Fruit fly (Drosophila melanogaster) whole organism, prepupa: Measurements from ENCODE around the gene Fuca.
A peak's percentile ranks its signal among the peaks of the same experiment; 100 is the strongest.

Source experiments
- Blimp-1 ChIP-seq: fragments of 200-800 bp; sonication (Bioruptor generic); optimal IDR thresholded peaks from 3 replicates; lab custom pipeline; 2017; ENCODE audit warnings: missing biosample characterization, missing genetic modification characterization, mild to moderate bottlenecking, moderate library complexity, missing genetic modification reagents
- CG10669 ChIP-seq: fragments of 200-800 bp; sonication (Bioruptor generic); optimal IDR thresholded peaks from 3 replicates; lab custom pipeline; 2018; ENCODE audit warnings: missing biosample characterization, mild to moderate bottlenecking, missing genetic modification characterization, moderate library complexity
- CG11762 ChIP-seq: fragments of 200-800 bp; sonication (Bioruptor generic); optimal IDR thresholded peaks from 3 replicates; lab custom pipeline; 2016; ENCODE audit warnings: missing biosample characterization, missing genetic modification characterization; ENCODE audit not compliant: insufficient read depth
- CG15336 ChIP-seq: fragments of 200-800 bp; sonication (Bioruptor generic); IDR thresholded peaks from 2 replicates; pipeline ENCODE4 v1.3.6; 2022; ENCODE audit warnings: missing biosample characterization, missing genetic modification characterization
- CG31627 ChIP-seq: fragments of 200-800 bp; sonication (Bioruptor generic); optimal IDR thresholded peaks from 3 replicates; lab custom pipeline; 2016; ENCODE audit warnings: missing biosample characterization, missing genetic modification characterization
- CG32006 ChIP-seq: fragments of 200-800 bp; sonication (Bioruptor generic); optimal IDR thresholded peaks from 3 replicates; lab custom pipeline; 2017; ENCODE audit warnings: missing biosample characterization, mild to moderate bottlenecking, missing genetic modification characterization
- CG34406 ChIP-seq: fragments of 200-800 bp; sonication (Bioruptor generic); optimal IDR thresholded peaks from 3 replicates; lab custom pipeline; 2016; ENCODE audit warnings: missing biosample characterization, missing genetic modification characterization
- CG3919 ChIP-seq: fragments of 200-800 bp; sonication (Bioruptor generic); optimal IDR thresholded peaks from 3 replicates; lab custom pipeline; 2016; ENCODE audit warnings: missing biosample characterization, missing genetic modification characterization
- CG4318 ChIP-seq: fragments of 200-800 bp; sonication (Bioruptor generic); optimal IDR thresholded peaks from 3 replicates; lab custom pipeline; 2017; ENCODE audit warnings: missing biosample characterization, mild to moderate bottlenecking, missing genetic modification characterization
- CG6163 ChIP-seq: fragments of 200-800 bp; sonication (Bioruptor generic); IDR thresholded peaks from 3 replicates; pipeline ENCODE4 v1.3.6; 2022; ENCODE audit warnings: missing biosample characterization, missing genetic modification characterization
- CG6792 ChIP-seq: fragments of 200-800 bp; sonication (Bioruptor generic); optimal IDR thresholded peaks from 3 replicates; lab custom pipeline; 2016; ENCODE audit warnings: missing biosample characterization, missing genetic modification characterization
- CG6808 ChIP-seq: fragments of 200-800 bp; sonication (Bioruptor generic); optimal IDR thresholded peaks from 3 replicates; lab custom pipeline; 2017; ENCODE audit warnings: missing biosample characterization, missing genetic modification characterization, mild to moderate bottlenecking, moderate library complexity, missing genetic modification reagents
- CG7368 ChIP-seq: fragments of 200-800 bp; sonication (Bioruptor generic); optimal IDR thresholded peaks from 3 replicates; lab custom pipeline; 2016; ENCODE audit warnings: missing biosample characterization, missing genetic modification characterization
- CG8119 ChIP-seq: fragments of 200-800 bp; sonication (Bioruptor generic); IDR thresholded peaks from 3 replicates; pipeline ENCODE4 v1.3.6; 2022; ENCODE audit warnings: missing biosample characterization, missing genetic modification characterization
- CG8632 ChIP-seq: fragments of 200-800 bp; sonication (Bioruptor generic); optimal IDR thresholded peaks from 3 replicates; lab custom pipeline; 2016; ENCODE audit warnings: missing biosample characterization, missing genetic modification characterization
- CG9139 ChIP-seq: fragments of 200-800 bp; sonication (Bioruptor generic); optimal IDR thresholded peaks from 3 replicates; lab custom pipeline; 2017; ENCODE audit warnings: missing biosample characterization, mild to moderate bottlenecking, missing genetic modification characterization
- Eip78C ChIP-seq: fragments of 200-800 bp; sonication (Bioruptor generic); peaks from one replicate; lab custom pipeline; 2016; ENCODE audit warnings: missing biosample characterization, missing genetic modification characterization
- Ets96B ChIP-seq: fragments of 200-800 bp; optimal IDR thresholded peaks from 2 replicates; lab custom pipeline; 2019; ENCODE audit warnings: missing biosample characterization, mild to moderate bottlenecking, missing genetic modification characterization, moderate library complexity
- Gug ChIP-seq: fragments of 200-800 bp; sonication (Bioruptor generic); IDR thresholded peaks from 2 replicates; pipeline ENCODE4 v1.3.6; 2022; ENCODE audit warnings: missing biosample characterization, missing genetic modification characterization
- Hr38 ChIP-seq: sonication (Bioruptor generic); optimal IDR thresholded peaks from 2 replicates; lab custom pipeline; 2016; ENCODE audit warnings: missing biosample characterization, missing genetic modification characterization
- Hr4 ChIP-seq: fragments of 200-800 bp; sonication (Bioruptor generic); optimal IDR thresholded peaks from 3 replicates; lab custom pipeline; 2016; ENCODE audit warnings: missing biosample characterization, missing genetic modification characterization
- Lpt ChIP-seq: fragments of 200-800 bp; sonication (Bioruptor generic); optimal IDR thresholded peaks from 3 replicates; lab custom pipeline; 2016; ENCODE audit warnings: missing biosample characterization, missing genetic modification characterization
- Met ChIP-seq: fragments of 200-800 bp; sonication (Bioruptor generic); optimal IDR thresholded peaks from 3 replicates; lab custom pipeline; 2016; ENCODE audit warnings: missing biosample characterization, missing genetic modification characterization
- Smox ChIP-seq: fragments of 200-800 bp; sonication (Bioruptor generic); optimal IDR thresholded peaks from 3 replicates; lab custom pipeline; 2016; ENCODE audit warnings: missing biosample characterization, missing genetic modification characterization
- Sox15 ChIP-seq: fragments of 200-800 bp; sonication (Bioruptor generic); optimal IDR thresholded peaks from 3 replicates; lab custom pipeline; 2016; ENCODE audit warnings: missing biosample characterization, missing genetic modification characterization
- acj6 ChIP-seq: fragments of 200-800 bp; sonication (Bioruptor generic); optimal IDR thresholded peaks from 3 replicates; lab custom pipeline; 2016; ENCODE audit warnings: missing biosample characterization, missing genetic modification characterization
- cyc ChIP-seq: fragments of 200-800 bp; sonication (Bioruptor generic); optimal IDR thresholded peaks from 3 replicates; lab custom pipeline; 2016; ENCODE audit warnings: missing biosample characterization, missing genetic modification characterization
- dac ChIP-seq: fragments of 200-800 bp; sonication (Bioruptor generic); optimal IDR thresholded peaks from 2 replicates; lab custom pipeline; 2017; ENCODE audit warnings: missing biosample characterization, mild to moderate bottlenecking, missing genetic modification characterization
- dsx ChIP-seq: fragments of 200-800 bp; optimal IDR thresholded peaks from 3 replicates; lab custom pipeline; 2019; ENCODE audit warnings: missing biosample characterization, mild to moderate bottlenecking, missing genetic modification characterization, moderate library complexity; ENCODE audit not compliant: poor library complexity, severe bottlenecking
- eg ChIP-seq: fragments of 200-800 bp; sonication (Bioruptor generic); IDR thresholded peaks from 3 replicates; pipeline ENCODE4 v1.3.6; 2022; ENCODE audit warnings: missing biosample characterization, missing genetic modification characterization
- esn ChIP-seq: fragments of 200-800 bp; sonication (Bioruptor generic); optimal IDR thresholded peaks from 2 replicates; lab custom pipeline; 2016; ENCODE audit warnings: missing biosample characterization, mild to moderate bottlenecking, missing genetic modification characterization, moderate library complexity
- fkh ChIP-seq: fragments of 200-800 bp; sonication (Bioruptor generic); optimal IDR thresholded peaks from 3 replicates; lab custom pipeline; 2017; ENCODE audit warnings: missing biosample characterization, mild to moderate bottlenecking, missing genetic modification characterization, moderate library complexity
- lz ChIP-seq: fragments of 200-800 bp; sonication (Bioruptor generic); optimal IDR thresholded peaks from 3 replicates; lab custom pipeline; 2016; ENCODE audit warnings: missing biosample characterization, missing genetic modification characterization
- net ChIP-seq: fragments of 200-800 bp; sonication (Bioruptor generic); optimal IDR thresholded peaks from 3 replicates; lab custom pipeline; 2016; ENCODE audit warnings: missing biosample characterization, missing genetic modification characterization
- pdm3 ChIP-seq: fragments of 200-800 bp; sonication (Bioruptor generic); optimal IDR thresholded peaks from 3 replicates; lab custom pipeline; 2016; ENCODE audit warnings: missing biosample characterization, missing genetic modification characterization
- salr ChIP-seq, 2 experiments: fragments of 200-800 bp; sonication (Bioruptor generic); optimal IDR thresholded peaks; 3 replicates each; lab custom pipeline; 2016 to 2018; ENCODE audit warnings: missing biosample characterization in 2 of 2, missing genetic modification characterization in 2 of 2, mild to moderate bottlenecking in 1 of 2
- spab ChIP-seq: fragments of 200-800 bp; sonication (Bioruptor generic); optimal IDR thresholded peaks from 2 replicates; lab custom pipeline; 2017; ENCODE audit warnings: missing biosample characterization, mild to moderate bottlenecking, missing genetic modification characterization, missing genetic modification reagents
- svp ChIP-seq: fragments of 200-800 bp; sonication (Bioruptor generic); peaks from one replicate; lab custom pipeline; 2016; ENCODE audit warnings: missing biosample characterization, missing genetic modification characterization
- topi ChIP-seq: fragments of 200-800 bp; sonication (Bioruptor generic); optimal IDR thresholded peaks from 3 replicates; lab custom pipeline; 2016; ENCODE audit warnings: missing biosample characterization, missing genetic modification characterization
- vri ChIP-seq: fragments of 200-800 bp; sonication (Bioruptor generic); optimal IDR thresholded peaks from 3 replicates; lab custom pipeline; 2016; ENCODE audit warnings: missing biosample characterization, mild to moderate bottlenecking, missing genetic modification characterization

Fuca gene

DNA sequence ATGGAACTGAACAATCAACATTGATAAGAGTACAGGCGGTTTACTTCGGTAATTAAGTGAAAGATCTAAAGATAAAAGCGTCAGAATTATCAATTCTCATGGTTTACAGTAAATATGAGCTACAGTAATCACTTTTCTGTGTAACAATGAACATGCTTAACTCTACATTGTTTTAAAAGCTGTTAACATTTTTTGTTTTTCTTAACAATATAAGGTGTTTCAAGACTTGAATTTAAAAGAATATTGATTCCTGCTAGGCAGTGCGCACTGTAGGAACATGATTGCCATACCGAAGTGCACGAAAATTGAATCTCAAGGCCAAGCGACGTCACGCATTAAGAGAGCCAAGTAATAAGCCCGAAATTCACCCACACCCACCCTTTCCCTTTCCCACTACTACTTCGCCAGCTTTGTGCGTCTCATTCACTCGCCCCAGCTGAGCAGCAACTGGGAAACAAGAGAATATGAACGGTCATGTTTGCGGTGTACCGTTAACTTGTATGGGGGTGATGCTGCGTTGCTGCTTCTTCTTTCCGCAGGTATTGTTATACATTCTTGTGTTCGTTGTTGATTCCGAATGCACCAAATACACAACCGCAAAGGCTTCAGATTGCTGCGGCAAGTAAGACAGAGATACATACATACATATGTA lies 31.2 kb downstream of the Fuca start (continued):
- TF ChIP-seq cyc (peak; percentile 81), CG11762 (GFP tag; lab: Kevin White, UChicago) (peak; percentile 27), CG3919 (GFP tag; lab: Kevin White, UChicago) (peak; percentile 76), CG6792 (GFP tag; lab: Kevin White, UChicago) (peak; percentile 62), pdm3 (GFP tag; lab: Kevin White, UChicago) (peak; percentile 66), CG4318 (GFP tag; lab: Kevin White, UChicago) (no peak), CG31627 (GFP tag; lab: Kevin White, UChicago) (peak; percentile 86), Lpt (GFP tag; lab: Kevin White, UChicago) (no peak), CG15336 (GFP tag; lab: Robert Waterston, UW) (peak; percentile 50; the same call in 1 of the 2 replicates), Smox (peak; percentile 80), CG10669 (GFP tag; lab: Kevin White, UChicago) (peak; percentile 65), CG8119 (GFP tag; lab: Robert Waterston, UW) (peak; percentile 64), esn (peak; percentile 84), vri (GFP tag; lab: Kevin White, UChicago) (peak; percentile 65)

- TF ChIP-seq vri (GFP tag; lab: Kevin White, UChicago) (peak; percentile 3), lz (GFP tag; lab: Kevin White, UChicago) (no peak)
These were observed 32.0 kb downstream of the Fuca start for dm6 chr3L:11490539-11490938.

DNA sequence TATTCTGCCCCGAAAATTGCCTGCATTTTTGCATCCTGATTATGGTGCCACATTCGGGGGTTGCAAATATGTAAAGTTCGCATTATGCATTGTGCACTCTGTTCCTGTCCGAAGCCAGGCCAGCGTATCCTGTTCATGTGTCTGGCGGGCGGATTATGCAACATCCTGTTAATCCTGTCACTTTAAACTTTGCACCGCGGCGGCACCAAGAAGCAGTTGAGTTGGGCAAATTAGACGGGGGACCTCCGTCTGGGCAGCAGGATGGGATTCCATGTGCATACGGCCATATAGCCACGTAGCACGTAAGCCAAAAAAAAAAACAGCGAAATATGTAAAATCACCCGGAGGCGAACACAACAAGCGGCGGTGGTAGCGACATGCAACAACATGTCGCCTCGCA lies 33.0 kb downstream of the Fuca start:
- TF ChIP-seq eg (GFP tag; lab: Robert Waterston, UW) = 0 out of 3 replicates have a peak, but pooled peaks have one; percentile 21
- 0 out of 3 replicates have a peak, but pooled peaks have one; percentile 19 for TF ChIP-seq CG6163 (GFP tag; lab: Robert Waterston, UW)
- no peak for TF ChIP-seq Eip78C

dm6 chr3L:11488264-11488663 lies 34.2 kb downstream of the Fuca start:
- TF ChIP-seq Sox15 (GFP tag; lab: Kevin White, UChicago) = no peak
- peak; percentile 10 for TF ChIP-seq Eip78C
- TF ChIP-seq, all 60 proteins: peak for 1

DNA sequence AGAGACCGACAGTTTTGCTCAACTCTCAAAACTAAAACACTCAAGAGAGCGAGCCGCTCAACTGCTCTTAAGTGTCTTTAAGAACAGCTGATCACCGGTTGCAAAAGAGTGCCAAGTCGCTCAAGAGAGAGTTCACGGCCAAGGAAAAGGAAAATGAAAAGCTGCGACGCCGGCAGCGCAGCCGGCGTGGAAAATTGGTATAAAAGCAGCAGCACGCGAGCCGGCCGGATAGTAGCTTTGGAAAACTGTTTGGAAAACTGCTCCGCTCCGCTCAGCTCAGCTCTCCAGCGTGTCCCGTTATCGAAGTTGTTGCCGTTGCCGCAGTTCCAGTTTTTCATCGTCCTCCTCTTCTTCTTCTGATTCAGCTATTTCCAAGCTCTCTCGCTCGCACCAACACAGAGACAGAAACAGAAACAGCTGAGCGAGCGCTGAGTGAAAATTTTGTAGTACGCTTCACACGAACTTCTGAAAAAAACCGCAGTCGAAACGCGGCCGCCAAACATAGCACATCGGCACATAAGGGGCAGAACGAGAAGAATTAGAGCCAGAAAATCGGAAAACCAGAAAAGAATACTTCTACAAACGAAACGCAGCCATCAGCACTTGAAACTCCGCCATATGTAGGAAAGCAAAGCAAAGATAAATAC lies 35.1 kb downstream of the Fuca start, which contains the start of gene chrb:
Gene chrb, plus strand, starts transcription at position 224 of the 647 bp plus-strand sequence.
- TF ChIP-seq CG9139 (GFP tag; lab: Kevin White, UChicago) (peak; percentile 65), Blimp-1 (GFP tag; lab: Kevin White, UChicago) (peak; percentile 0), cyc (no peak), Gug (no peak), svp (GFP tag; lab: Kevin White, UChicago) (no peak), CG3919 (GFP tag; lab: Kevin White, UChicago) (peak; percentile 47), CG7368 (GFP tag; lab: Kevin White, UChicago) (peak; percentile 15), salr (GFP tag; optimal IDR thresholded peaks at IDR 0.05; lab: Kevin White, UChicago) (no peak), topi (GFP tag; lab: Kevin White, UChicago) (peak; percentile 28), acj6 (GFP tag; lab: Kevin White, UChicago) (peak; percentile 3), dsx (GFP tag; lab: Kevin White, UChicago) (peak; percentile 71), dac (no peak), spab (GFP tag; lab: Kevin White, UChicago) (peak; percentile 43), fkh (peak; percentile 49), esn (peak; percentile 53), eg (GFP tag; lab: Robert Waterston, UW) (peak; percentile 78; the same call in 1 of the 3 replicates), CG6808 (GFP tag; lab: Kevin White, UChicago) (peak; percentile 56), Eip78C (peak; percentile 74), Met (GFP tag; lab: Kevin White, UChicago) (peak; percentile 14), CG10669 (GFP tag; lab: Kevin White, UChicago) (peak; percentile 3), CG34406 (GFP tag; lab: Kevin White, UChicago) (peak; percentile 30), Hr4 (GFP tag; lab: Kevin White, UChicago) (peak; percentile 8), CG8632 (GFP tag; lab: Kevin White, UChicago) (peak; percentile 52), net (peak; percentile 73), CG32006 (GFP tag; lab: Kevin White, UChicago) (peak; percentile 5), vri (GFP tag; lab: Kevin White, UChicago) (peak; percentile 68), Ets96B (tag; lab: Kevin White, UChicago) (peak; percentile 18), Hr38 (no peak), CG6792 (GFP tag; lab: Kevin White, UChicago) (peak; percentile 23), CG8119 (GFP tag; lab: Robert Waterston, UW) (peak; percentile 69), CG6163 (GFP tag; lab: Robert Waterston, UW) (peak; percentile 68; the same call in 2 of the 3 replicates)
